Worm (Caenorhabditis elegans) whole organism, L2 larva: ENCODE measurements around the gene acer-1.
A peak's percentile ranks its signal among the peaks of the same experiment; 100 is the strongest.

ENCODE experiments used
- dmd-4 ChIP-seq: sonication (generic microtip); optimal IDR thresholded peaks from 2 replicates; lab custom pipeline; 2017; ENCODE audit warnings: missing biosample characterization, missing genetic modification characterization
- lin-13 ChIP-seq: fragments of 150-350 bp; optimal IDR thresholded peaks from 2 replicates; lab custom pipeline; 2014; ENCODE audit warnings: missing biosample characterization, missing genetic modification reagents, missing genetic modification characterization
- snpc-4 ChIP-seq: fragments of 150-350 bp; optimal IDR thresholded peaks from 2 replicates; lab custom pipeline; 2014; ENCODE audit warnings: missing biosample characterization, missing genetic modification characterization
- zag-1 ChIP-seq: fragments of 150-350 bp; optimal IDR thresholded peaks from 2 replicates; lab custom pipeline; 2014; ENCODE audit warnings: missing biosample characterization, missing genetic modification characterization
- ztf-11 ChIP-seq: sonication (generic microtip); optimal IDR thresholded peaks from 2 replicates; lab custom pipeline; 2017; ENCODE audit warnings: missing biosample characterization, missing genetic modification characterization

DNA sequence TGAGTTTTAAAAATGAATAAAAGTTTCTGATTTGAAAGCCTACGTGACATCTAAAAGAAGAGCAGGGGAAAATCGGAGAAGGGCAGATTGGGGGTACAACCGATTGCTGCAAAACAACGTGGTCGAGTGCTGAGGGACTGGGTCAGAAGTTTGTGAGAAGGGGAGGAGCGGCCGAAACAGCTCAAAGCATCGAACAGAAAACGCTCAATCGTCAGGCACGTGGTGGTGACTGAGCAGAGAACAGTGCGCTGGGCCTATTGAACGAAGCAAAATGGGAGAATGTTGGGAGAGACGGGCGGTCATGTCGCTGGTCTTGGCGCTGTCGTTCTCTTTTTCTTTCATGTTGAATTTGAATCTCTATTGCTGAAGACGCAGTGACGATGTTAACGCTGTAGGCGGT lies 976 bp upstream of the acer-1 start:
- TF ChIP-seq ztf-11 (no peak), dmd-4 (no peak), lin-13 (GFP tag; lab: Kevin White, UChicago) (peak; percentile 32), snpc-4 (peak; percentile 21), zag-1 (tag; lab: Kevin White, UChicago) (no peak)
